Worm (Caenorhabditis elegans) whole organism, midembryonic: ENCODE results near the gene alh-4.

Experiments
- T22C8.4 ChIP-seq: fragments of 200-800 bp; sonication (Bioruptor generic); IDR thresholded peaks from 2 replicates; pipeline ENCODE4 v1.3.6; 2022; ENCODE audit warnings: missing genetic modification characterization, missing compliant biosample characterization
- cog-1 ChIP-seq: sonication (generic microtip); optimal IDR thresholded peaks from 2 replicates; lab custom pipeline; 2016; ENCODE audit warnings: missing genetic modification characterization, missing compliant biosample characterization
- flt-1 ChIP-seq: fragments of 200-800 bp; sonication (Bioruptor generic); IDR thresholded peaks from 2 replicates; pipeline ENCODE4 v1.3.6; 2022; ENCODE audit warnings: missing genetic modification characterization, missing compliant biosample characterization
- klf-2 ChIP-seq: fragments of 200-800 bp; sonication (Bioruptor generic); conservative IDR thresholded peaks from 2 replicates; pipeline ENCODE4 v1.3.6; 2022; ENCODE audit warnings: missing genetic modification reagents, missing genetic modification characterization, missing compliant biosample characterization
- med-1 ChIP-seq: sonication (generic microtip); optimal IDR thresholded peaks from 2 replicates; lab custom pipeline; 2017; ENCODE audit warnings: missing genetic modification characterization, mild to moderate bottlenecking, missing compliant biosample characterization, antibody characterized with exemption, missing genetic modification reagents; ENCODE audit not compliant: insufficient read depth
- ref-1 ChIP-seq: fragments of 200-800 bp; sonication (Bioruptor generic); conservative IDR thresholded peaks from 2 replicates; pipeline ENCODE4 v1.3.6; 2022; ENCODE audit warnings: missing genetic modification reagents, missing genetic modification characterization, missing compliant biosample characterization
- tab-1 ChIP-seq: fragments of 200-800 bp; sonication (Bioruptor generic); IDR thresholded peaks from 2 replicates; pipeline ENCODE4 v1.3.6; 2022; ENCODE audit warnings: missing genetic modification characterization, missing compliant biosample characterization
- ztf-23 ChIP-seq: fragments of 200-800 bp; sonication (Bioruptor generic); IDR thresholded peaks from 2 replicates; pipeline ENCODE4 v1.3.6; 2022; ENCODE audit warnings: missing genetic modification reagents, missing genetic modification characterization, missing compliant biosample characterization
- ztf-29 ChIP-seq: fragments of 200-800 bp; sonication (Bioruptor generic); IDR thresholded peaks from 2 replicates; pipeline ENCODE4 v1.3.6; 2022; ENCODE audit warnings: missing genetic modification reagents, missing genetic modification characterization, missing compliant biosample characterization

The alh-4 gene

ce11 chrV:6407587-6407986 is 22.1 kb downstream of the alh-4 start:
- TF ChIP-seq klf-2 (GFP tag; lab: Robert Waterston, UW), result no peak

DNA sequence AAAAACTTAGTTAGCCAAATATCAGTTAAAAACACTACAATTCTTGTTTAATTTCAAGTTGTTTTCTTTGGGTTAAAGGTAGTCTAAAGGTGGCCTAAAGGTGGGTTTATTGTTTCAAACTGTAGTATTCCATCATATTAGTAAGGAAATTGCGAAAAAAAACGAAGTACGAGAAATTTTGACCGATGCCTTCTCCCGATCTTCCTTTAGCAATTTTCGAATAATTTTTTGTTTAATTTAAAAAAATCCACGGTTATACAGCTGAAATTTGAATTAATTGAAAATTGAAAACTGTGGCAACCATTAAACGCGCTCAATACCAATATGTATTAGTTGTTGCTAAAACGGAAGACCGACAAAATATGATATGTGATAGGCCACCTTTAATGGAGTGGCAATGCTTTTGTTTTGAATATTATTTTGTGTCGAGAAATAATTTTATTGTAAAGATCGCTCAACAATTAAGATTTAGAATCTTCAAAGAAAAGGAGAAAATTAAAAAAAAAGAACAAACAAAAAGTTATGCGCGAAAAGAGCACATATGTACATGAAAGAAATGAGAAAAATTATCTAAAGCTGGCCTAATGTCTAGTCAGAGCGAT is 28.7 kb downstream of the alh-4 start:
- no peak for TF ChIP-seq med-1
- TF ChIP-seq ref-1, result no peak
- no peak for TF ChIP-seq tab-1

DNA sequence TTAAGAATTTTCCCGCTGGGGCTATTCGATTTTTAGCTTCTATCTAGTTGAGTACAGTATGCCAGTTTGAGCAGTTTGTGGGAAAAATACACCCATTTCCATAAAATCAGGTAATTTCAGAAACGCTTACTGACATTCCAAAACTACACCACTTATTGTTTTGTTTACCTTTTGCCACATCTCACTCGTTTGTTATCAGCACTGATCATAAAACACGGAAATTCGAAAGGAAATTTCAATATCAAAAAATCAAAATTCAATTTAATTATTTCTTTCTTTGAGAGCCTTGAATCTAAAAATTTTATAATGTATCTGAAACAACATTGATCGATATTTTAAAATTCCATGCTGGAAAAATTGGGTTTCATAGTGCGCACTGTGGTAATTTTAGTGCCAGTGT is 29.2 kb downstream of the alh-4 start:
- TF ChIP-seq tab-1, result no peak
- TF ChIP-seq ref-1, result no peak
- TF ChIP-seq T22C8.4 (GFP tag; lab: Robert Waterston, UW), result no peak
- TF ChIP-seq ztf-29 (GFP tag; lab: Robert Waterston, UW), result no peak
- TF ChIP-seq klf-2 (GFP tag; lab: Robert Waterston, UW), result no peak
- no peak for TF ChIP-seq flt-1
- no peak for TF ChIP-seq med-1
- TF ChIP-seq ztf-23, result no peak
- no peak for TF ChIP-seq cog-1 (tag; lab: Kevin White, UChicago)

DNA sequence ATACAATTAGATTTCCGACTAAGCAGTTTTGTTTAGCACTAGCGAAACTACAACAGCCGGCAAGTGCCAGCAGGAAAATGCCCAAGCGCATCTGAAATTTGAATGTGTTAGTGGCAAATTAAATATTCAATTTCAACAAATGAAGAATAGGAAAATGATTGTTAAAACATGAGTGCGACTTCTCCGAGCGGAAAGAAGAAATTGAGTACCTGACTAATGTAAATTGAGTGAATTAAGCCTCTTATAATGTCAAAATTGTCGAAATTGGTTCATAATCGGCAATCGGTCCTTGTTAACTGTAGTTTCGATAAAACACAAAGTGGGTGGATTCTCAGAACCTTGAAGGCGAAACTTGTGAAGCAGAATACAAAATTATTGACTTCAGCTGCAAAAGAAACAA is 29.9 kb downstream of the alh-4 start, which contains the start of gene gfi-1:
gfi-1 (minus strand) TSS at position 101 of the 400 bp plus-strand sequence.
- TF ChIP-seq tab-1, result no peak
- TF ChIP-seq flt-1, result no peak
- no peak for TF ChIP-seq ztf-23
- TF ChIP-seq T22C8.4 (GFP tag; lab: Robert Waterston, UW), result no peak
- TF ChIP-seq ztf-29 (GFP tag; lab: Robert Waterston, UW), result no peak
- no peak for TF ChIP-seq cog-1 (tag; lab: Kevin White, UChicago)
- no peak for TF ChIP-seq ref-1
- no peak for TF ChIP-seq med-1
- no peak for TF ChIP-seq klf-2 (GFP tag; lab: Robert Waterston, UW)

DNA sequence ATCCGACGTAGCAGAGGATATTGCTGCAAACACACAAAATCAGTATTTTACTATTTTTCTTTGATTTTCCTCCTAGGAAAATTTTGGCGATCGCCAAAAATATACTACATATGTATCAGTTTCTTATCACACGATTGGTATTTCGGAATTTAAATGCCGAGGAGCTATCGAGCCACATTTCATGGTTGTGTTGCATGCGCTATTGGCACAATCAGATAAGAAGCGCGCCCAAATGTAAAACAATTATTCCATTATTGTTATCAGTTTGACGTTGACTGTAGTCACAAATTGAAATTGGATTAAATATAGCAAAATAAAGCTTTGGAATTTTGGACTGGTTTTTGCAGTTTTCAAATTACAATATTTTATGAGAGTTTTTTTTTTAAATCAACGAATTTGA is 30.8 kb downstream of the alh-4 start:
- TF ChIP-seq cog-1 (tag; lab: Kevin White, UChicago), result no peak

- TF ChIP-seq cog-1 (tag; lab: Kevin White, UChicago), result no peak
- TF ChIP-seq ref-1, result no peak
- no peak for TF ChIP-seq flt-1
- no peak for TF ChIP-seq klf-2 (GFP tag; lab: Robert Waterston, UW)
- TF ChIP-seq tab-1, result no peak
- no peak for TF ChIP-seq T22C8.4 (GFP tag; lab: Robert Waterston, UW)
- no peak for TF ChIP-seq ztf-29 (GFP tag; lab: Robert Waterston, UW)
- no peak for TF ChIP-seq ztf-23
- TF ChIP-seq med-1, result no peak
Measured at ce11 chrV:6390163-6390562, 39.6 kb downstream of the alh-4 start, which contains the start of gene F57F4.1. F57F4.1 (plus strand) TSS chrV:6390463.

DNA sequence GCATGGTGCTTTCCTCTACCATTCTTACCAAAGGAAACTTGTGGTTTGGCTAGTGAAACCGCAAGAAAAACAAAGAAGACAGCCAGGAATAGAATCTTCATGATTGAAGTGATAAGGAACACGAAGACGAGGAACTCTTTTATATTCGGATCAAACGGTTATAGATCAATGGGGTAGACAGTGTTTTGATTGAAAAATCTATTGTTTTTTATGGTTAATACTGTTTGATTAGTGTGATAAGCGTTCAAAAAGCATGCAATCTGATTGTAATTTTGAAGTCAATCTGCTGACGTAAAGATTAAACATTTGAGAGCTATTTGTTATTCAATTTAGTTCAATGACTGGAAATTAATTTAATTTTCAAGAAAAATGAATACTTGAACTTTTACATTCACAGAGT is 40.1 kb downstream of the alh-4 start, which contains the start of gene F57F4.2:
F57F4.2 (minus strand) TSS at position 101 of the 400 bp plus-strand sequence.
- TF ChIP-seq ztf-23, result no peak
- no peak for TF ChIP-seq tab-1
- no peak for TF ChIP-seq flt-1
- TF ChIP-seq med-1, result no peak
- TF ChIP-seq ztf-29 (GFP tag; lab: Robert Waterston, UW), result no peak
- no peak for TF ChIP-seq cog-1 (tag; lab: Kevin White, UChicago)
- no peak for TF ChIP-seq klf-2 (GFP tag; lab: Robert Waterston, UW)
- TF ChIP-seq T22C8.4 (GFP tag; lab: Robert Waterston, UW), result no peak

DNA sequence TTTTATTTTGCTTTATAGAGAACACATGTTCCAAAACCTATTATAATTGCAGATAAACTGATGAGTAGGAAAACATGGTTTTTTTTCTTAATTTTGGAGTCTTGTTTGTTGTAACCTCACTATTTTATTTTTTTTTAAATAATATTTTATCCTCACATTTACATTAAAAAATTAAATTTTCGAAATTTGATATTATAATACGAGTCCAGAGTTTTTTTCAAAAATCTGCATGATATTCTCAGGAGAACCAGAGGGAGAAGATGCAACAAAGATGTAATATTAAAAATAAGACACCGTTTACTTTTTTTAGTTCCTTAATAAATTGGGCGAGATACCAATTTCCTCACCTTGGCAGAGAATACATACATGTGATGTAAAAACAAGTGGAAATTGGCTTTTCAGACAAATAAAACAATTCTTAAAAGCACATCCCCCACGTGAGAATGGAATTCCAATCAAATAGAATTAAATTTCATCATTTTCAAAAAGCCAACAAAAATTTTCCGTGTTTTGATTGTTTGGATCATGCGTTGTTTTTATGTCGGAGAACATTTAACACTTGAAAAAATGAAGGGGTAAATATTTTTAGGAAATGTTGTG is 43.9 kb downstream of the alh-4 start:
- TF ChIP-seq ztf-29 (GFP tag; lab: Robert Waterston, UW), result no peak
- no peak for TF ChIP-seq ref-1
- TF ChIP-seq cog-1 (tag; lab: Kevin White, UChicago), result no peak
- TF ChIP-seq tab-1, result no peak
- TF ChIP-seq klf-2 (GFP tag; lab: Robert Waterston, UW), result no peak
